Worm (Caenorhabditis elegans) whole organism, young adult: ENCODE measurements around the gene Y66A7A.4.

Experiments
- D2030.7 ChIP-seq: fragments of 200-800 bp; sonication (Bioruptor generic); IDR thresholded peaks from 2 replicates; pipeline ENCODE4 v1.3.6; 2022; ENCODE audit warnings: missing genetic modification reagents, missing genetic modification characterization, missing compliant biosample characterization
- F10E7.11 ChIP-seq: sonication (generic microtip); optimal IDR thresholded peaks from 2 replicates; lab custom pipeline; 2017; ENCODE audit warnings: mild to moderate bottlenecking, missing genetic modification characterization, moderate library complexity, missing compliant biosample characterization
- F22D6.2 ChIP-seq: sonication (generic microtip); optimal IDR thresholded peaks from 2 replicates; lab custom pipeline; 2016; ENCODE audit warnings: mild to moderate bottlenecking, missing genetic modification characterization, missing compliant biosample characterization
- F37B4.10 ChIP-seq: fragments of 200-800 bp; sonication (Bioruptor generic); IDR thresholded peaks from 2 replicates; pipeline ENCODE4 v1.3.6; 2022; ENCODE audit warnings: missing genetic modification characterization, missing compliant biosample characterization
- F39B2.1 ChIP-seq: fragments of 200-800 bp; sonication (Bioruptor generic); IDR thresholded peaks from 2 replicates; pipeline ENCODE4 v1.3.6; 2022; ENCODE audit warnings: missing genetic modification reagents, missing genetic modification characterization, missing compliant biosample characterization
- F52B5.7 ChIP-seq: sonication (generic microtip); optimal IDR thresholded peaks from 2 replicates; lab custom pipeline; 2016; ENCODE audit warnings: mild to moderate bottlenecking, missing genetic modification characterization, missing compliant biosample characterization
- K12H6.12 ChIP-seq: fragments of 200-800 bp; sonication (Bioruptor generic); optimal IDR thresholded peaks from 2 replicates; lab custom pipeline; 2018; ENCODE audit warnings: mild to moderate bottlenecking, missing genetic modification characterization, missing compliant biosample characterization
- T07F8.4 ChIP-seq: sonication (generic microtip); optimal IDR thresholded peaks from 2 replicates; lab custom pipeline; 2016; ENCODE audit warnings: mild to moderate bottlenecking, missing genetic modification characterization, moderate library complexity, missing compliant biosample characterization
- Y53F4B.3 ChIP-seq: fragments of 200-800 bp; sonication (Bioruptor generic); IDR thresholded peaks from 2 replicates; pipeline ENCODE4 v1.3.6; 2022; ENCODE audit warnings: missing genetic modification reagents, missing genetic modification characterization, missing compliant biosample characterization
- Y53G8AR.9 ChIP-seq: fragments of 200-800 bp; sonication (Bioruptor generic); conservative IDR thresholded peaks from 2 replicates; pipeline ENCODE4 v1.3.6; 2022; ENCODE audit warnings: missing genetic modification reagents, missing genetic modification characterization, missing compliant biosample characterization
- Y56A3A.18 ChIP-seq: fragments of 200-800 bp; sonication (Bioruptor generic); IDR thresholded peaks from 2 replicates; pipeline ENCODE4 v1.3.6; 2022; ENCODE audit warnings: missing genetic modification reagents, missing genetic modification characterization, missing compliant biosample characterization
- ama-1 ChIP-seq, 3 experiments: fragments of 150-350 bp in 1 of 3; sonication (generic microtip) in 2 of 3; optimal IDR thresholded peaks; 2 replicates each; lab custom pipeline; 2014 to 2018; ENCODE audit warnings: missing biosample characterization in 2 of 3, missing genetic modification characterization in 2 of 3, missing genetic modification reagents in 2 of 3
- aptf-2 ChIP-seq: fragments of 200-800 bp; sonication (Bioruptor generic); conservative IDR thresholded peaks from 2 replicates; pipeline ENCODE4 v1.3.6; 2022; ENCODE audit warnings: missing genetic modification reagents, missing genetic modification characterization, missing compliant biosample characterization
- ceh-40 ChIP-seq: fragments of 200-800 bp; sonication (Bioruptor generic); IDR thresholded peaks from 2 replicates; pipeline ENCODE4 v1.3.6; 2022; ENCODE audit warnings: missing genetic modification characterization, missing compliant biosample characterization
- egrh-3 ChIP-seq: fragments of 200-800 bp; sonication (Bioruptor generic); IDR thresholded peaks from 2 replicates; pipeline ENCODE4 v1.3.6; 2022; ENCODE audit warnings: missing genetic modification reagents, missing genetic modification characterization, missing compliant biosample characterization
- ekl-4 ChIP-seq: fragments of 200-800 bp; sonication (Bioruptor generic); IDR thresholded peaks from 2 replicates; pipeline ENCODE4 v1.3.6; 2022; ENCODE audit warnings: missing genetic modification reagents, missing genetic modification characterization, missing compliant biosample characterization
- him-1 ChIP-seq: sonication (generic microtip); optimal IDR thresholded peaks from 2 replicates; lab custom pipeline; 2016; ENCODE audit warnings: missing genotype, missing genetic modification reagents, missing genetic modification characterization, missing compliant biosample characterization
- hlh-12 ChIP-seq: sonication (generic microtip); optimal IDR thresholded peaks from 2 replicates; lab custom pipeline; 2016; ENCODE audit warnings: missing genetic modification characterization, missing compliant biosample characterization
- hmg-1.2 ChIP-seq: fragments of 200-800 bp; sonication (Bioruptor generic); IDR thresholded peaks from 2 replicates; pipeline ENCODE4 v1.3.6; 2022; ENCODE audit warnings: missing genetic modification reagents, missing genetic modification characterization, missing compliant biosample characterization
- hrde-1 ChIP-seq: sonication (generic microtip); optimal IDR thresholded peaks from 2 replicates; lab custom pipeline; 2016; ENCODE audit warnings: missing genetic modification characterization, mild to moderate bottlenecking, missing compliant biosample characterization, moderate library complexity, missing genotype, missing genetic modification reagents, borderline replicate concordance
- hsf-1 ChIP-seq: fragments of 200-800 bp; sonication (Bioruptor generic); IDR thresholded peaks from 2 replicates; pipeline ENCODE4 v1.3.6; 2022; ENCODE audit warnings: missing genetic modification reagents, missing genetic modification characterization, missing compliant biosample characterization
- lag-1 ChIP-seq: fragments of 200-800 bp; sonication (Bioruptor generic); IDR thresholded peaks from 2 replicates; pipeline ENCODE4 v1.3.6; 2022; ENCODE audit warnings: missing genetic modification reagents, missing genetic modification characterization, missing compliant biosample characterization
- let-607 ChIP-seq, 2 experiments: fragments of 200-800 bp in 1 of 2; sonication (Bioruptor generic) in 1 of 2; sonication (generic microtip) in 1 of 2; optimal IDR thresholded peaks; 2 replicates each; lab custom pipeline; 2016 to 2018; ENCODE audit warnings: mild to moderate bottlenecking in 2 of 2, missing compliant biosample characterization in 2 of 2, missing genetic modification characterization in 2 of 2, moderate library complexity in 2 of 2, missing genotype in 1 of 2
- lin-26 ChIP-seq: fragments of 200-800 bp; sonication (Bioruptor generic); IDR thresholded peaks from 2 replicates; pipeline ENCODE4 v1.3.6; 2022; ENCODE audit warnings: missing genetic modification reagents, missing genetic modification characterization, missing compliant biosample characterization
- lin-35 ChIP-seq, 3 experiments: fragments of 150-350 bp in 2 of 3; sonication (generic microtip) in 1 of 3; optimal IDR thresholded peaks; 2 replicates each; lab custom pipeline; 2014 to 2018; ENCODE audit warnings: missing biosample characterization in 3 of 3, missing genetic modification characterization in 3 of 3, missing genetic modification reagents in 3 of 3
- lin-54 ChIP-seq: fragments of 200-800 bp; sonication (Bioruptor generic); optimal IDR thresholded peaks from 2 replicates; lab custom pipeline; 2018; ENCODE audit warnings: mild to moderate bottlenecking, missing genetic modification characterization, missing compliant biosample characterization
- lir-1 ChIP-seq: fragments of 200-800 bp; sonication (Bioruptor generic); conservative IDR thresholded peaks from 2 replicates; pipeline ENCODE4 v1.3.6; 2022; ENCODE audit warnings: missing genetic modification reagents, missing genetic modification characterization, missing compliant biosample characterization
- madf-10 ChIP-seq: sonication (generic microtip); optimal IDR thresholded peaks from 2 replicates; lab custom pipeline; 2016; ENCODE audit warnings: mild to moderate bottlenecking, missing genetic modification characterization, missing compliant biosample characterization
- madf-6 ChIP-seq: fragments of 200-800 bp; sonication (Bioruptor generic); IDR thresholded peaks from 2 replicates; pipeline ENCODE4 v1.3.6; 2022; ENCODE audit warnings: missing genetic modification reagents, missing genetic modification characterization, missing compliant biosample characterization
- madf-8 ChIP-seq: fragments of 200-800 bp; sonication (Bioruptor generic); conservative IDR thresholded peaks from 2 replicates; pipeline ENCODE4 v1.3.6; 2022; ENCODE audit warnings: missing genetic modification reagents, missing genetic modification characterization, missing compliant biosample characterization
- mcd-1 ChIP-seq: fragments of 200-800 bp; sonication (Bioruptor generic); IDR thresholded peaks from 2 replicates; pipeline ENCODE4 v1.3.6; 2022; ENCODE audit warnings: missing genetic modification reagents, missing genetic modification characterization, missing compliant biosample characterization
- nfya-1 ChIP-seq: sonication (generic microtip); optimal IDR thresholded peaks from 2 replicates; lab custom pipeline; 2017; ENCODE audit warnings: antibody characterized with exemption, missing compliant biosample characterization, missing genetic modification characterization, borderline replicate concordance; ENCODE audit not compliant: insufficient read depth
- nfyb-1 ChIP-seq: fragments of 200-800 bp; sonication (Bioruptor generic); IDR thresholded peaks from 2 replicates; pipeline ENCODE4 v1.3.6; 2022; ENCODE audit warnings: missing genetic modification reagents, missing genetic modification characterization, missing compliant biosample characterization
- nhr-120 ChIP-seq: fragments of 200-800 bp; sonication (Bioruptor generic); IDR thresholded peaks from 2 replicates; pipeline ENCODE4 v1.3.6; 2022; ENCODE audit warnings: missing genetic modification characterization, missing compliant biosample characterization
- nhr-179 ChIP-seq: sonication (generic microtip); optimal IDR thresholded peaks from 2 replicates; lab custom pipeline; 2016; ENCODE audit warnings: mild to moderate bottlenecking, missing genetic modification characterization, missing compliant biosample characterization
- nhr-27 ChIP-seq: fragments of 200-800 bp; sonication (Bioruptor generic); optimal IDR thresholded peaks from 2 replicates; lab custom pipeline; 2018; ENCODE audit warnings: mild to moderate bottlenecking, missing genetic modification characterization, moderate library complexity, missing compliant biosample characterization
- pbrm-1 ChIP-seq: fragments of 200-800 bp; sonication (Bioruptor generic); IDR thresholded peaks from 2 replicates; pipeline ENCODE4 v1.3.6; 2022; ENCODE audit warnings: missing genetic modification reagents, missing genetic modification characterization, missing compliant biosample characterization
- rpc-1 ChIP-seq, 2 experiments: fragments of 150-350 bp in 1 of 2; sonication (generic microtip) in 1 of 2; optimal IDR thresholded peaks; 2 replicates each; lab custom pipeline; 2014 to 2018; ENCODE audit warnings: missing biosample characterization in 1 of 2, missing genetic modification characterization in 1 of 2, missing genetic modification reagents in 1 of 2, missing genotype in 1 of 2
- snpc-1.1 ChIP-seq: sonication (generic microtip); optimal IDR thresholded peaks from 2 replicates; lab custom pipeline; 2017; ENCODE audit warnings: missing genetic modification characterization, mild to moderate bottlenecking, missing compliant biosample characterization, antibody characterized with exemption, moderate library complexity, missing genotype, missing genetic modification reagents; ENCODE audit not compliant: insufficient read depth
- snpc-1.3 ChIP-seq: sonication (generic microtip); optimal IDR thresholded peaks from 2 replicates; lab custom pipeline; 2017; ENCODE audit warnings: missing genetic modification characterization, mild to moderate bottlenecking, missing compliant biosample characterization, antibody characterized with exemption, moderate library complexity, missing genotype, missing genetic modification reagents; ENCODE audit not compliant: insufficient read depth
- snpc-4 ChIP-seq, 5 experiments: fragments of 150-350 bp in 1 of 5; sonication (generic microtip) in 4 of 5; optimal IDR thresholded peaks; 2 replicates each; lab custom pipeline; 2014 to 2018; ENCODE audit warnings: missing genetic modification characterization in 5 of 5, missing biosample characterization in 3 of 5, antibody characterized with exemption in 2 of 5, mild to moderate bottlenecking in 2 of 5, missing compliant biosample characterization in 2 of 5, missing genotype in 2 of 5, moderate library complexity in 2 of 5, missing genetic modification reagents in 1 of 5
- somi-1 ChIP-seq: fragments of 200-800 bp; sonication (Bioruptor generic); optimal IDR thresholded peaks from 2 replicates; lab custom pipeline; 2018; ENCODE audit warnings: mild to moderate bottlenecking, missing genetic modification characterization, missing compliant biosample characterization
- tbp1 ChIP-seq: fragments of 200-800 bp; sonication (Bioruptor generic); optimal IDR thresholded peaks from 2 replicates; lab custom pipeline; 2018; ENCODE audit warnings: mild to moderate bottlenecking, missing genetic modification characterization, missing compliant biosample characterization
- tlf-1 ChIP-seq: fragments of 200-800 bp; sonication (Bioruptor generic); optimal IDR thresholded peaks from 2 replicates; lab custom pipeline; 2018; ENCODE audit warnings: mild to moderate bottlenecking, missing genetic modification characterization, missing compliant biosample characterization
- ztf-18 ChIP-seq: sonication (generic microtip); optimal IDR thresholded peaks from 2 replicates; lab custom pipeline; 2016; ENCODE audit warnings: missing genotype, mild to moderate bottlenecking, missing genetic modification characterization, missing compliant biosample characterization
- ztf-22 ChIP-seq: fragments of 200-800 bp; sonication (Bioruptor generic); optimal IDR thresholded peaks from 2 replicates; lab custom pipeline; 2018; ENCODE audit warnings: mild to moderate bottlenecking, missing genetic modification characterization, moderate library complexity, missing compliant biosample characterization
- ztf-3 ChIP-seq: fragments of 200-800 bp; sonication (Bioruptor generic); optimal IDR thresholded peaks from 2 replicates; lab custom pipeline; 2018; ENCODE audit warnings: mild to moderate bottlenecking, missing genetic modification characterization, missing compliant biosample characterization

The Y66A7A.4 gene

ce11 chrIII:11581372-11581771 is 31.0 kb upstream of the Y66A7A.4 start, which contains the start of the genes Y66D12A.6 and ceh-92:
TSS of gene Y66D12A.6 (minus strand) at chrIII:11581402.
TSS of gene ceh-92 (plus strand) at chrIII:11581600.
- no peak for TF ChIP-seq hmg-1.2 (GFP tag; lab: Robert Waterston, UW)
- TF ChIP-seq Y56A3A.18, result no peak
- TF ChIP-seq nfyb-1 (GFP tag; lab: Robert Waterston, UW), result no peak
- no peak for TF ChIP-seq nhr-179 (tag; lab: Kevin White, UChicago)
- no peak for TF ChIP-seq pbrm-1
- TF ChIP-seq lin-26 (GFP tag; lab: Robert Waterston, UW), result no peak
- TF ChIP-seq tlf-1 (GFP tag; lab: Kevin White, UChicago), result no peak
- no peak for TF ChIP-seq ceh-40 (GFP tag; lab: Robert Waterston, UW)
- TF ChIP-seq F39B2.1 (GFP tag; lab: Robert Waterston, UW), result no peak
- no peak for TF ChIP-seq hlh-12 (tag; lab: Kevin White, UChicago)
- no peak for TF ChIP-seq ztf-18 (tag; lab: Kevin White, UChicago)
- TF ChIP-seq ama-1 (optimal IDR thresholded peaks at IDR 0.05; lab: Kevin White, UChicago), result no peak
- no peak for TF ChIP-seq ama-1 (GFP tag; optimal IDR thresholded peaks at IDR 0.05; lab: Kevin White, UChicago)
- TF ChIP-seq somi-1, result no peak
- no peak for TF ChIP-seq F10E7.11
- TF ChIP-seq snpc-4 (GFP tag; optimal IDR thresholded peaks at IDR 0.05; lab: Kevin White, UChicago), result no peak
- no peak for TF ChIP-seq snpc-4 (tag; optimal IDR thresholded peaks at IDR 0.05; lab: Kevin White, UChicago)
- peak; percentile 37 for TF ChIP-seq snpc-1.3 (tag; lab: Kevin White, UChicago)
- peak; percentile 0 for TF ChIP-seq snpc-1.1 (tag; lab: Kevin White, UChicago)
- no peak for TF ChIP-seq hsf-1 (GFP tag; lab: Robert Waterston, UW)
- TF ChIP-seq madf-10 (tag; lab: Kevin White, UChicago), result no peak
- no peak for TF ChIP-seq lin-35 (GFP tag; optimal IDR thresholded peaks at IDR 0.05; lab: Kevin White, UChicago)
- TF ChIP-seq ztf-22 (GFP tag; lab: Kevin White, UChicago), result no peak
- TF ChIP-seq tbp1 (GFP tag; lab: Kevin White, UChicago), result no peak
- TF ChIP-seq madf-6 (GFP tag; lab: Robert Waterston, UW), result peak; percentile 64
- TF ChIP-seq F37B4.10, result no peak
- no peak for TF ChIP-seq nhr-120
- no peak for TF ChIP-seq ztf-3
- TF ChIP-seq Y53G8AR.9 (GFP tag; lab: Robert Waterston, UW), result no peak
- TF ChIP-seq ekl-4 (GFP tag; lab: Robert Waterston, UW), result no peak
- TF ChIP-seq Y53F4B.3 (GFP tag; lab: Robert Waterston, UW), result no peak
- TF ChIP-seq hrde-1 (tag; lab: Kevin White, UChicago), result no peak
- TF ChIP-seq lin-54 (GFP tag; lab: Kevin White, UChicago), result peak; percentile 56
- no peak for TF ChIP-seq T07F8.4 (tag; lab: Kevin White, UChicago)
- no peak for TF ChIP-seq rpc-1 (optimal IDR thresholded peaks at IDR 0.05; lab: Kevin White, UChicago)
- no peak for TF ChIP-seq rpc-1 (tag; optimal IDR thresholded peaks at IDR 0.05; lab: Kevin White, UChicago)
- no peak for TF ChIP-seq aptf-2 (GFP tag; lab: Robert Waterston, UW)
- no peak for TF ChIP-seq F52B5.7 (tag; lab: Kevin White, UChicago)
- no peak for TF ChIP-seq lir-1 (GFP tag; lab: Robert Waterston, UW)
- no peak for TF ChIP-seq him-1 (tag; lab: Kevin White, UChicago)
- no peak for TF ChIP-seq nfya-1
- TF ChIP-seq lag-1 (GFP tag; lab: Robert Waterston, UW), result no peak
- no peak for TF ChIP-seq F22D6.2 (tag; lab: Kevin White, UChicago)
- TF ChIP-seq let-607 (tag; optimal IDR thresholded peaks at IDR 0.05; lab: Kevin White, UChicago), result no peak
- peak; percentile 49; the same call in 1 of the 2 replicates for TF ChIP-seq mcd-1
- no peak for TF ChIP-seq egrh-3 (GFP tag; lab: Robert Waterston, UW)
- peak; percentile 73 for TF ChIP-seq D2030.7
- TF ChIP-seq nhr-27 (tag; lab: Kevin White, UChicago), result no peak
- TF ChIP-seq K12H6.12 (tag; lab: Kevin White, UChicago), result no peak
- no peak for TF ChIP-seq madf-8
